Fruit fly (Drosophila melanogaster) whole organism, embryonic: ENCODE results near the gene scyl.

ENCODE experiments used
- Bteb2 ChIP-seq: fragments of 200-800 bp; sonication (Bioruptor generic); optimal IDR thresholded peaks from 2 replicates; lab custom pipeline; 2016; ENCODE audit warnings: missing biosample characterization, missing genetic modification characterization
- CG10267 ChIP-seq: fragments of 200-800 bp; sonication (Bioruptor generic); optimal IDR thresholded peaks from 2 replicates; lab custom pipeline; 2018; ENCODE audit warnings: missing biosample characterization, mild to moderate bottlenecking, missing genetic modification characterization, moderate library complexity
- CG10366 ChIP-seq: fragments of 200-800 bp; sonication (Bioruptor generic); IDR thresholded peaks from 2 replicates; pipeline ENCODE4 v1.3.6; 2022; ENCODE audit warnings: missing biosample characterization, missing genetic modification characterization
- CG12391 ChIP-seq: fragments of 200-800 bp; sonication (Bioruptor generic); optimal IDR thresholded peaks from 3 replicates; lab custom pipeline; 2018; ENCODE audit warnings: missing biosample characterization, mild to moderate bottlenecking, missing genetic modification characterization, moderate library complexity
- CG12659 ChIP-seq: fragments of 200-800 bp; sonication (Bioruptor generic); optimal IDR thresholded peaks from 3 replicates; lab custom pipeline; 2017; ENCODE audit warnings: mild to moderate bottlenecking, missing biosample characterization, missing genetic modification reagents, missing genetic modification characterization
- CG13424 ChIP-seq: fragments of 200-800 bp; sonication (Bioruptor generic); optimal IDR thresholded peaks from 2 replicates; lab custom pipeline; 2019; ENCODE audit warnings: missing biosample characterization, mild to moderate bottlenecking, missing genetic modification characterization, moderate library complexity
- CG2199 ChIP-seq: fragments of 200-800 bp; sonication (Bioruptor generic); IDR thresholded peaks from 3 replicates; pipeline ENCODE4 v1.3.6; 2022; ENCODE audit warnings: missing biosample characterization, missing genetic modification characterization
- CG32772 ChIP-seq: fragments of 200-800 bp; sonication (Bioruptor generic); IDR thresholded peaks from 2 replicates; pipeline ENCODE4 v1.3.6; 2022; ENCODE audit warnings: missing biosample characterization, missing genetic modification characterization
- CG34422 ChIP-seq: fragments of 200-800 bp; sonication (Bioruptor generic); IDR thresholded peaks from 3 replicates; pipeline ENCODE4 v1.3.6; 2022; ENCODE audit warnings: missing biosample characterization, missing genetic modification characterization
- CG7839 ChIP-seq: fragments of 200-800 bp; sonication (Bioruptor generic); optimal IDR thresholded peaks from 3 replicates; lab custom pipeline; 2018; ENCODE audit warnings: missing biosample characterization, mild to moderate bottlenecking, missing genetic modification characterization, moderate library complexity
- CG8290 ChIP-seq, 3 experiments: fragments of 200-800 bp; sonication (Bioruptor generic); optimal IDR thresholded peaks; 2 replicates each; lab custom pipeline; 2016 to 2019; ENCODE audit warnings: missing biosample characterization in 3 of 3, missing genetic modification characterization in 3 of 3, mild to moderate bottlenecking in 2 of 3, moderate library complexity in 1 of 3
- CG8924 ChIP-seq: fragments of 200-800 bp; optimal IDR thresholded peaks from 3 replicates; lab custom pipeline; 2019; ENCODE audit warnings: missing biosample characterization, mild to moderate bottlenecking, missing genetic modification characterization, moderate library complexity
- CG9797 ChIP-seq: fragments of 200-800 bp; sonication (Bioruptor generic); optimal IDR thresholded peaks from 3 replicates; lab custom pipeline; 2018; ENCODE audit warnings: missing biosample characterization, mild to moderate bottlenecking, missing genetic modification characterization
- CHES-1-like ChIP-seq: fragments of 200-800 bp; sonication (Bioruptor generic); optimal IDR thresholded peaks from 2 replicates; lab custom pipeline; 2016; ENCODE audit warnings: missing biosample characterization, missing genetic modification characterization
- D19A ChIP-seq: fragments of 200-800 bp; optimal IDR thresholded peaks from 3 replicates; lab custom pipeline; 2019; ENCODE audit warnings: missing biosample characterization, mild to moderate bottlenecking, missing genetic modification characterization, moderate library complexity
- Dll ChIP-seq: fragments of 200-800 bp; sonication (Bioruptor generic); IDR thresholded peaks from 4 replicates; pipeline ENCODE4 v1.3.6; 2022; ENCODE audit warnings: missing biosample characterization, missing genetic modification characterization; ENCODE audit not compliant: partially characterized antibody
- Dp ChIP-seq: fragments of 200-800 bp; sonication (Bioruptor generic); optimal IDR thresholded peaks from 2 replicates; lab custom pipeline; 2018; ENCODE audit warnings: missing biosample characterization, mild to moderate bottlenecking, missing genetic modification characterization, moderate library complexity
- E2f2 ChIP-seq: fragments of 200-800 bp; sonication (Bioruptor generic); IDR thresholded peaks from 2 replicates; pipeline ENCODE4 v1.3.6; 2022; ENCODE audit warnings: missing biosample characterization, missing genetic modification characterization
- Elba2 ChIP-seq: fragments of 200-800 bp; sonication (Bioruptor generic); optimal IDR thresholded peaks from 3 replicates; lab custom pipeline; 2016; ENCODE audit warnings: missing biosample characterization, missing genetic modification characterization
- GATAe ChIP-seq: fragments of 200-800 bp; sonication (Bioruptor generic); conservative IDR thresholded peaks from 2 replicates; pipeline ENCODE4 v1.3.6; 2022; ENCODE audit warnings: missing biosample characterization, missing genetic modification characterization
- Gsc ChIP-seq: fragments of 200-800 bp; sonication (Bioruptor generic); IDR thresholded peaks from 2 replicates; pipeline ENCODE4 v1.3.6; 2022; ENCODE audit warnings: missing biosample characterization, missing genetic modification characterization
- HLH54F ChIP-seq: fragments of 200-800 bp; sonication (Bioruptor generic); optimal IDR thresholded peaks from 3 replicates; lab custom pipeline; 2016; ENCODE audit warnings: missing biosample characterization, missing genetic modification characterization
- HmgZ ChIP-seq: fragments of 200-800 bp; sonication (Bioruptor generic); optimal IDR thresholded peaks from 2 replicates; lab custom pipeline; 2018; ENCODE audit warnings: missing biosample characterization, mild to moderate bottlenecking, missing genetic modification characterization
- MESR4 ChIP-seq: fragments of 200-800 bp; sonication (Bioruptor generic); optimal IDR thresholded peaks from 2 replicates; lab custom pipeline; 2018; ENCODE audit warnings: missing biosample characterization, mild to moderate bottlenecking, missing genetic modification characterization, moderate library complexity
- Myb ChIP-seq: fragments of 200-800 bp; sonication (Bioruptor generic); optimal IDR thresholded peaks from 2 replicates; lab custom pipeline; 2016; ENCODE audit warnings: missing biosample characterization, missing genetic modification characterization
- PHDP ChIP-seq: fragments of 200-800 bp; sonication (Bioruptor generic); optimal IDR thresholded peaks from 3 replicates; lab custom pipeline; 2018; ENCODE audit warnings: missing biosample characterization, mild to moderate bottlenecking, missing genetic modification characterization, moderate library complexity
- Pdp1 ChIP-seq, 2 experiments: fragments of 200-800 bp; sonication (Bioruptor generic); optimal IDR thresholded peaks; 3 replicates each; lab custom pipeline; 2016; ENCODE audit warnings: missing biosample characterization in 2 of 2, missing genetic modification characterization in 2 of 2, mild to moderate bottlenecking in 1 of 2, moderate library complexity in 1 of 2
- YL-1 ChIP-seq: fragments of 200-800 bp; sonication (Bioruptor generic); optimal IDR thresholded peaks from 3 replicates; lab custom pipeline; 2017; ENCODE audit warnings: missing biosample characterization, mild to moderate bottlenecking, missing genetic modification characterization
- bsh ChIP-seq, 2 experiments: fragments of 200-800 bp; sonication (Bioruptor generic); optimal IDR thresholded peaks; 2 replicates each; lab custom pipeline; 2017 to 2018; ENCODE audit warnings: mild to moderate bottlenecking in 2 of 2, missing biosample characterization in 2 of 2, missing genetic modification characterization in 2 of 2, moderate library complexity in 1 of 2
- cato ChIP-seq: fragments of 200-800 bp; sonication (Bioruptor generic); optimal IDR thresholded peaks from 2 replicates; lab custom pipeline; 2016; ENCODE audit warnings: missing biosample characterization, missing genetic modification characterization, borderline replicate concordance
- ewg ChIP-seq: fragments of 200-800 bp; sonication (Bioruptor generic); optimal IDR thresholded peaks from 3 replicates; lab custom pipeline; 2017; ENCODE audit warnings: mild to moderate bottlenecking, missing biosample characterization, missing genetic modification reagents, missing genetic modification characterization
- exex ChIP-seq: fragments of 200-800 bp; sonication (Bioruptor generic); optimal IDR thresholded peaks from 4 replicates; lab custom pipeline; 2018; ENCODE audit warnings: missing biosample characterization, mild to moderate bottlenecking, missing genetic modification characterization, moderate library complexity
- fd102C ChIP-seq: fragments of 200-800 bp; sonication (Bioruptor generic); optimal IDR thresholded peaks from 2 replicates; lab custom pipeline; 2018; ENCODE audit warnings: missing biosample characterization, mild to moderate bottlenecking, missing genetic modification characterization, moderate library complexity
- ftz-f1 ChIP-seq: fragments of 200-800 bp; sonication (Bioruptor generic); optimal IDR thresholded peaks from 2 replicates; lab custom pipeline; 2016; ENCODE audit warnings: missing biosample characterization, missing genetic modification characterization
- gro ChIP-seq: fragments of 200-800 bp; sonication (Bioruptor generic); optimal IDR thresholded peaks from 2 replicates; lab custom pipeline; 2016; ENCODE audit warnings: missing biosample characterization, missing genetic modification characterization
- insv ChIP-seq, 2 experiments: fragments of 200-800 bp; sonication (Bioruptor generic); optimal IDR thresholded peaks; 3 replicates each; lab custom pipeline; 2016 to 2018; ENCODE audit warnings: missing biosample characterization in 2 of 2, missing genetic modification characterization in 2 of 2
- jing ChIP-seq: fragments of 200-800 bp; sonication (Bioruptor generic); optimal IDR thresholded peaks from 2 replicates; lab custom pipeline; 2018; ENCODE audit warnings: missing biosample characterization, mild to moderate bottlenecking, missing genetic modification characterization
- lbe ChIP-seq: fragments of 200-800 bp; sonication (Bioruptor generic); optimal IDR thresholded peaks from 2 replicates; lab custom pipeline; 2016; ENCODE audit warnings: missing biosample characterization, mild to moderate bottlenecking, missing genetic modification characterization
- lola ChIP-seq, 3 experiments: fragments of >200 bp in 2 of 3; fragments of 200-800 bp in 1 of 3; sonication (Bioruptor generic) in 1 of 3; optimal IDR thresholded peaks; 2 replicates each; lab custom pipeline; 2017 to 2019; ENCODE audit warnings: missing biosample characterization in 3 of 3, missing genetic modification characterization in 3 of 3, mild to moderate bottlenecking in 1 of 3, moderate library complexity in 1 of 3
- nerfin-1 ChIP-seq: fragments of 200-800 bp; sonication (Bioruptor generic); optimal IDR thresholded peaks from 3 replicates; lab custom pipeline; 2019; ENCODE audit warnings: missing biosample characterization, mild to moderate bottlenecking, missing genetic modification characterization, moderate library complexity
- sd ChIP-seq: fragments of 200-800 bp; sonication (Bioruptor generic); optimal IDR thresholded peaks from 3 replicates; lab custom pipeline; 2018; ENCODE audit warnings: missing biosample characterization, mild to moderate bottlenecking, missing genetic modification characterization, moderate library complexity
- sob ChIP-seq: fragments of 200-800 bp; sonication (Bioruptor generic); IDR thresholded peaks from 2 replicates; pipeline ENCODE4 v1.3.6; 2022; ENCODE audit warnings: missing biosample characterization, missing genetic modification characterization
- sqz ChIP-seq: fragments of 200-800 bp; sonication (Bioruptor generic); optimal IDR thresholded peaks from 3 replicates; lab custom pipeline; 2018; ENCODE audit warnings: missing biosample characterization, mild to moderate bottlenecking, missing genetic modification characterization
- trem ChIP-seq: fragments of 200-800 bp; optimal IDR thresholded peaks from 3 replicates; lab custom pipeline; 2019; ENCODE audit warnings: missing biosample characterization, mild to moderate bottlenecking, missing genetic modification characterization, moderate library complexity
- unc-4 ChIP-seq: fragments of 200-800 bp; sonication (Bioruptor generic); IDR thresholded peaks from 2 replicates; pipeline ENCODE4 v1.3.6; 2022; ENCODE audit warnings: missing biosample characterization, missing genetic modification characterization; ENCODE audit not compliant: partially characterized antibody
- yki ChIP-seq: fragments of >200 bp; optimal IDR thresholded peaks from 3 replicates; lab custom pipeline; 2018
- zf30C ChIP-seq: fragments of 200-800 bp; sonication (Bioruptor generic); optimal IDR thresholded peaks from 3 replicates; lab custom pipeline; 2018; ENCODE audit warnings: missing biosample characterization, mild to moderate bottlenecking, missing genetic modification characterization

scyl gene

DNA sequence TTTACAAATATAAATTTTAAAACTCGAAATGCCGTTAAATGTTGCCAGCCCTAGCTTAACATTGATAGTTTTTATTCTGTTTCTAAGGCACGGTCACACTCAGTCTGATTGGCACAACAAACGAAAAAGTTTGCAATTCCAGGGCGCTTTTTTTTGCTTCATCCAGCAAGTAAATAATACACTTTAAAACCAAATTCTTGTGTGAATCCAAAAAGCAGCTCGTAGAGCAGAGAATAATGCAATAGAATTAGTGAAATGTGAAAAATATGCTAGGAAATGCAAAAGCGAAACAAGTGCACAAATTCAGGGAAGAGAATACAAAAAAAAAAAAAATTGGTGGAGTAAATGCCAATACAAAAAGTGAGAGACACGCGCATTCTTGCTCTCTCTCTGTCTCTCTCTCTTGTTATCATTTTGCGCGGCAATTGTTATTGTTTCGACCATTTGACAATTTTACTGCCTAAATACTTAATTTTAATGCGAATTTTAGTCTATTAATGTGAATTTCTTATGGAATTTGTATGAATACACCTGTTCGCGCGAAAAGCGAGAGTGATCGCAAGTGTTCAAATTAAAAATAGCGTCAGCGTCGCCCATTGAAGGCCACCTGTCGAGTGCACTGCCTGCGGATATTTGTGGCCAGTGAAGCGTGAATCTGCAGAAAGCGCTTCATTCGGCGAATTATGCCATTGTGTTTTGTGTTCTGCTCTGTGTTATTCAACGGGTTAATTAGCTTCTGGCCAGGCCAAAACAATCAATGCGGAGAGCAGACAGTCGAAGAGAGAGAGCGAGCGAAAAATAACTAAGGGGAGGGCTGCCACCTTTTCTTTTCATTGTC, 37.5 kb upstream of the scyl start, which contains the start of gene CG42671 (continued):
- peak; percentile 30; the same call in 1 of the 4 replicates for TF ChIP-seq Dll (GFP tag; lab: Robert Waterston, UW)
- TF ChIP-seq jing (GFP tag; lab: Kevin White, UChicago): no peak
- TF ChIP-seq CG13424: peak; percentile 3
- peak; percentile 93 for TF ChIP-seq Myb (GFP tag; lab: Kevin White, UChicago)
- TF ChIP-seq Pdp1 (GFP tag; optimal IDR thresholded peaks at IDR 0.05; lab: Kevin White, UChicago): peak in 1 of 2 experiments; percentile 95
- no peak for TF ChIP-seq CHES-1-like
- TF ChIP-seq nerfin-1 (tag; lab: Kevin White, UChicago): peak; percentile 95
- TF ChIP-seq yki: peak; percentile 8
- TF ChIP-seq E2f2: peak; percentile 52; the same call in 1 of the 2 replicates
- TF ChIP-seq CG8924: peak; percentile 14
- peak; percentile 94 for TF ChIP-seq sd (tag; lab: Kevin White, UChicago)
- no peak for TF ChIP-seq GATAe
- peak in 1 of 2 experiments; percentile 44 for TF ChIP-seq bsh (GFP tag; optimal IDR thresholded peaks at IDR 0.05; lab: Kevin White, UChicago)
- peak; percentile 60 for TF ChIP-seq Dp (GFP tag; lab: Kevin White, UChicago)
- peak; percentile 8 for TF ChIP-seq MESR4 (GFP tag; lab: Kevin White, UChicago)
- TF ChIP-seq PHDP (tag; lab: Kevin White, UChicago): peak; percentile 32
- TF ChIP-seq Gsc (GFP tag; lab: Robert Waterston, UW): no peak
- TF ChIP-seq ewg (GFP tag; lab: Kevin White, UChicago): peak; percentile 19
- no peak for TF ChIP-seq zf30C (GFP tag; lab: Kevin White, UChicago)
- TF ChIP-seq CG32772: peak; percentile 53; the same call in 1 of the 2 replicates
- peak; percentile 99 for TF ChIP-seq sqz
- TF ChIP-seq HmgZ: no peak
- TF ChIP-seq CG10366 (GFP tag; lab: Robert Waterston, UW): no peak
- TF ChIP-seq CG7839 (tag; lab: Kevin White, UChicago): peak; percentile 27
- TF ChIP-seq CG12659 (GFP tag; lab: Kevin White, UChicago): peak; percentile 52
- TF ChIP-seq lbe (GFP tag; lab: Kevin White, UChicago): peak; percentile 49
- peak; percentile 17; the same call in 1 of the 2 replicates for TF ChIP-seq sob
- no peak for TF ChIP-seq cato
- 0 out of 2 replicates have a peak, but pooled peaks have one; percentile 17 for TF ChIP-seq unc-4 (GFP tag; lab: Robert Waterston, UW)
- TF ChIP-seq CG12391: peak; percentile 28
- TF ChIP-seq ftz-f1 (GFP tag; lab: Kevin White, UChicago): no peak
- TF ChIP-seq exex (tag; lab: Kevin White, UChicago): no peak
- TF ChIP-seq D19A (tag; lab: Kevin White, UChicago): peak; percentile 35
- no peak for TF ChIP-seq gro (GFP tag; lab: Kevin White, UChicago)
- peak; percentile 7 for TF ChIP-seq YL-1 (GFP tag; lab: Kevin White, UChicago)
- TF ChIP-seq CG2199 (GFP tag; lab: Robert Waterston, UW): 0 out of 3 replicates have a peak, but pooled peaks have one; percentile 46
- TF ChIP-seq CG10267 (tag; lab: Kevin White, UChicago): peak; percentile 38
- TF ChIP-seq CG9797 (GFP tag; lab: Kevin White, UChicago): peak; percentile 48
- no peak for TF ChIP-seq CG8290 (GFP tag; optimal IDR thresholded peaks at IDR 0.05; lab: Kevin White, UChicago)
- TF ChIP-seq CG8290 (tag; optimal IDR thresholded peaks at IDR 0.05; lab: Kevin White, UChicago): peak in 1 of 2 experiments; percentile 4
- peak; percentile 43 for TF ChIP-seq trem (tag; lab: Kevin White, UChicago)
- no peak for TF ChIP-seq HLH54F (GFP tag; lab: Kevin White, UChicago)
- TF ChIP-seq CG34422 (GFP tag; lab: Robert Waterston, UW): 0 out of 3 replicates have a peak, but pooled peaks have one; percentile 13
- TF ChIP-seq Elba2 (GFP tag; lab: Kevin White, UChicago): peak; percentile 84
- TF ChIP-seq fd102C: no peak
- no peak for TF ChIP-seq lola (GFP tag; optimal IDR thresholded peaks at IDR 0.05; lab: Kevin White, UChicago)
- TF ChIP-seq Bteb2 (GFP tag; lab: Kevin White, UChicago): no peak
- TF ChIP-seq insv (GFP tag; optimal IDR thresholded peaks at IDR 0.05; lab: Kevin White, UChicago): peak in 1 of 2 experiments; percentile 92
